Worm (Caenorhabditis elegans): ENCODE data around the gene fbxb-84.

Gene fbxb-84

ce11 chrIII:146369-146768, at the start of gene fbxb-84:
Gene fbxb-84, minus strand, starts transcription at chrIII:146469.
- TF ChIP-seq unc-62 (GFP tag; optimal IDR thresholded peaks at IDR 0.05): no peak

ce11 chrIII:194160-194559, 47.9 kb upstream of the fbxb-84 start, which contains the start of gene F40G9.17:
Gene F40G9.17, plus strand, starts transcription at chrIII:194460.
- TF ChIP-seq unc-62 (GFP tag; optimal IDR thresholded peaks at IDR 0.05): no peak

ce11 chrIII:191803-192202, 45.5 kb upstream of the fbxb-84 start, which contains the start of gene sec-20:
Gene sec-20, plus strand, starts transcription at chrIII:192103.
- TF ChIP-seq unc-62 (GFP tag; optimal IDR thresholded peaks at IDR 0.05): no peak

ce11 chrIII:190686-191085, 44.4 kb upstream of the fbxb-84 start, which contains the start of gene cox-17:
Gene cox-17, plus strand, starts transcription at chrIII:190986.
- no peak for TF ChIP-seq unc-62 (GFP tag; optimal IDR thresholded peaks at IDR 0.05)

- TF ChIP-seq unc-62 (GFP tag; optimal IDR thresholded peaks at IDR 0.05): no peak
Observed at ce11 chrIII:189280-189679, 43.0 kb upstream of the fbxb-84 start.

- TF ChIP-seq unc-62 (GFP tag; optimal IDR thresholded peaks at IDR 0.05): no peak
Observed at ce11 chrIII:188426-188888, 42.2 kb upstream of the fbxb-84 start, which contains the start of gene ubc-20. Gene ubc-20, plus strand, starts transcription at chrIII:188838.

- no peak for TF ChIP-seq unc-62 (GFP tag; optimal IDR thresholded peaks at IDR 0.05)
Observed at ce11 chrIII:187829-188228, 41.6 kb upstream of the fbxb-84 start, which contains the start of gene mxl-2. Gene mxl-2, minus strand, starts transcription at chrIII:188131.

ce11 chrIII:184335-184734, 38.1 kb upstream of the fbxb-84 start:
- no peak for TF ChIP-seq unc-62 (GFP tag; optimal IDR thresholded peaks at IDR 0.05)

ce11 chrIII:183072-183471, 36.8 kb upstream of the fbxb-84 start:
- TF ChIP-seq unc-62 (GFP tag; optimal IDR thresholded peaks at IDR 0.05): no peak

ce11 chrIII:182080-182479, 35.8 kb upstream of the fbxb-84 start, which contains the start of gene F40G9.15:
Gene F40G9.15, plus strand, starts transcription at chrIII:182380.
- no peak for TF ChIP-seq unc-62 (GFP tag; optimal IDR thresholded peaks at IDR 0.05)

- no peak for TF ChIP-seq unc-62 (GFP tag; optimal IDR thresholded peaks at IDR 0.05)
Observed at ce11 chrIII:180963-181362, 34.7 kb upstream of the fbxb-84 start, which contains the start of gene F40G9.5. Gene F40G9.5, plus strand, starts transcription at chrIII:181263.

ce11 chrIII:179123-179592, 32.9 kb upstream of the fbxb-84 start, which contains the start of gene F40G9.6:
Gene F40G9.6, plus strand, starts transcription at chrIII:179542.
- no peak for TF ChIP-seq unc-62 (GFP tag; optimal IDR thresholded peaks at IDR 0.05)

- no peak for TF ChIP-seq unc-62 (GFP tag; optimal IDR thresholded peaks at IDR 0.05)
Observed at ce11 chrIII:178126-178525, 31.9 kb upstream of the fbxb-84 start.

ce11 chrIII:177715-178114, 31.4 kb upstream of the fbxb-84 start, which contains the start of gene F40G9.14:
Gene F40G9.14, minus strand, starts transcription at chrIII:177815.
- TF ChIP-seq unc-62 (GFP tag; optimal IDR thresholded peaks at IDR 0.05): no peak

- no peak for TF ChIP-seq unc-62 (GFP tag; optimal IDR thresholded peaks at IDR 0.05)
Observed at ce11 chrIII:175733-176132, 29.5 kb upstream of the fbxb-84 start, which contains the start of gene clec-148. Gene clec-148, minus strand, starts transcription at chrIII:175833.

ce11 chrIII:173501-173900, 27.2 kb upstream of the fbxb-84 start, which contains the start of gene F40G9.19:
Gene F40G9.19, plus strand, starts transcription at chrIII:173801.
- no peak for TF ChIP-seq unc-62 (GFP tag; optimal IDR thresholded peaks at IDR 0.05)

- no peak for TF ChIP-seq unc-62 (GFP tag; optimal IDR thresholded peaks at IDR 0.05)
Observed at ce11 chrIII:171617-172016, 25.3 kb upstream of the fbxb-84 start, which contains the start of the genes F40G9.9 and F40G9.12. Gene F40G9.9, minus strand, starts transcription at chrIII:171717. Gene F40G9.12, plus strand, starts transcription at chrIII:171847.

All from whole organism, dauer.